Worm (Caenorhabditis elegans): ENCODE data around the gene R03E9.2.

- TF ChIP-seq nhr-2 (tag; optimal IDR thresholded peaks at IDR 0.05) = no peak
- no peak for TF ChIP-seq elt-3 (tag; optimal IDR thresholded peaks at IDR 0.05)
- no peak for TF ChIP-seq ham-2 (GFP tag; optimal IDR thresholded peaks at IDR 0.05)
- no peak for TF ChIP-seq zip-8 (tag; optimal IDR thresholded peaks at IDR 0.05)
- no peak for TF ChIP-seq nhr-28 (tag; optimal IDR thresholded peaks at IDR 0.05)
- TF ChIP-seq sptf-1 (tag; optimal IDR thresholded peaks at IDR 0.05) = no peak
- TF ChIP-seq flh-1 (GFP tag; optimal IDR thresholded peaks at IDR 0.05) = no peak
- TF ChIP-seq unc-62 (GFP tag; optimal IDR thresholded peaks at IDR 0.05) = no peak
- TF ChIP-seq blmp-1 (tag; optimal IDR thresholded peaks at IDR 0.05) = no peak
- TF ChIP-seq nhr-76 (tag; optimal IDR thresholded peaks at IDR 0.05) = no peak
- no peak for TF ChIP-seq mab-5 (tag; optimal IDR thresholded peaks at IDR 0.05)
- no peak for TF ChIP-seq pha-4 (tag; optimal IDR thresholded peaks at IDR 0.05)
- TF ChIP-seq unc-120 (tag; optimal IDR thresholded peaks at IDR 0.05; ENCODE audit: poor library complexity, severe bottlenecking) = no peak
Measured at ce11 chrX:6740282-6740982, 7.3 kb upstream of the R03E9.2 start.
